Fruit fly (Drosophila melanogaster) Kc167 (cell line): ENCODE measurements around the gene CG7298.

Source experiments
- Myc ChIP-seq: fragments of >200 bp; optimal IDR thresholded peaks from 2 replicates; lab custom pipeline; 2017; ENCODE audit warnings: missing external identifiers
- psq ChIP-seq: fragments of >200 bp; optimal IDR thresholded peaks from 2 replicates; lab custom pipeline; 2017; ENCODE audit warnings: missing external identifiers

- TF ChIP-seq Myc (no peak), psq (no peak)
These were observed 19.1 kb upstream of the CG7298 start for dm6 chr3L:20222617-20223016.
